Worm (Caenorhabditis elegans) whole organism, young adult: ENCODE measurements around the gene R02D5.3.
A peak's percentile ranks its signal among the peaks of the same experiment; 100 is the strongest.

Experiments
- B0019.2 ChIP-seq: fragments of 200-800 bp; sonication (Bioruptor generic); conservative IDR thresholded peaks from 2 replicates; pipeline ENCODE4 v1.3.6; 2022; ENCODE audit warnings: missing genetic modification reagents, missing genetic modification characterization, missing compliant biosample characterization
- C17E4.6 ChIP-seq: fragments of 200-800 bp; sonication (Bioruptor generic); IDR thresholded peaks from 2 replicates; pipeline ENCODE4 v1.3.6; 2022; ENCODE audit warnings: missing genetic modification reagents, missing genetic modification characterization, missing compliant biosample characterization
- F10E7.11 ChIP-seq: sonication (generic microtip); optimal IDR thresholded peaks from 2 replicates; lab custom pipeline; 2017; ENCODE audit warnings: mild to moderate bottlenecking, missing genetic modification characterization, moderate library complexity, missing compliant biosample characterization
- F37B4.10 ChIP-seq: fragments of 200-800 bp; sonication (Bioruptor generic); IDR thresholded peaks from 2 replicates; pipeline ENCODE4 v1.3.6; 2022; ENCODE audit warnings: missing genetic modification characterization, missing compliant biosample characterization
- F39B2.1 ChIP-seq: fragments of 200-800 bp; sonication (Bioruptor generic); IDR thresholded peaks from 2 replicates; pipeline ENCODE4 v1.3.6; 2022; ENCODE audit warnings: missing genetic modification reagents, missing genetic modification characterization, missing compliant biosample characterization
- F52B5.7 ChIP-seq: sonication (generic microtip); optimal IDR thresholded peaks from 2 replicates; lab custom pipeline; 2016; ENCODE audit warnings: mild to moderate bottlenecking, missing genetic modification characterization, missing compliant biosample characterization
- K11D2.4 ChIP-seq: fragments of 200-800 bp; sonication (Bioruptor generic); IDR thresholded peaks from 2 replicates; pipeline ENCODE4 v1.3.6; 2022; ENCODE audit warnings: missing genetic modification reagents, missing genetic modification characterization, missing compliant biosample characterization
- Y53F4B.3 ChIP-seq: fragments of 200-800 bp; sonication (Bioruptor generic); IDR thresholded peaks from 2 replicates; pipeline ENCODE4 v1.3.6; 2022; ENCODE audit warnings: missing genetic modification reagents, missing genetic modification characterization, missing compliant biosample characterization
- Y56A3A.18 ChIP-seq: fragments of 200-800 bp; sonication (Bioruptor generic); IDR thresholded peaks from 2 replicates; pipeline ENCODE4 v1.3.6; 2022; ENCODE audit warnings: missing genetic modification reagents, missing genetic modification characterization, missing compliant biosample characterization
- Y95B8A.8 ChIP-seq: fragments of 200-800 bp; sonication (Bioruptor generic); IDR thresholded peaks from 2 replicates; pipeline ENCODE4 v1.3.6; 2022; ENCODE audit warnings: missing genetic modification reagents, missing genetic modification characterization, missing compliant biosample characterization
- ZK185.1 ChIP-seq: sonication (generic microtip); optimal IDR thresholded peaks from 2 replicates; lab custom pipeline; 2016; ENCODE audit warnings: mild to moderate bottlenecking, missing genetic modification characterization, missing compliant biosample characterization; ENCODE audit not compliant: poor library complexity, severe bottlenecking
- akir-1 ChIP-seq: fragments of 200-800 bp; sonication (Bioruptor generic); optimal IDR thresholded peaks from 2 replicates; lab custom pipeline; 2018; ENCODE audit warnings: mild to moderate bottlenecking, missing genetic modification characterization, moderate library complexity, missing compliant biosample characterization
- aptf-3 ChIP-seq: fragments of 200-800 bp; sonication (Bioruptor generic); IDR thresholded peaks from 2 replicates; pipeline ENCODE4 v1.3.6; 2022; ENCODE audit warnings: missing genetic modification characterization, missing compliant biosample characterization
- atf-7 ChIP-seq: sonication (generic microtip); optimal IDR thresholded peaks from 2 replicates; lab custom pipeline; 2017; ENCODE audit warnings: mild to moderate bottlenecking, missing genetic modification characterization, missing compliant biosample characterization
- attf-6 ChIP-seq: fragments of 200-800 bp; sonication (Bioruptor generic); IDR thresholded peaks from 2 replicates; pipeline ENCODE4 v1.3.6; 2022; ENCODE audit warnings: missing genetic modification reagents, missing genetic modification characterization, missing compliant biosample characterization
- ccch-3 ChIP-seq: fragments of 200-800 bp; sonication (Bioruptor generic); optimal IDR thresholded peaks from 2 replicates; lab custom pipeline; 2018; ENCODE audit warnings: mild to moderate bottlenecking, missing genetic modification characterization, missing compliant biosample characterization
- cebp-2 ChIP-seq: fragments of 200-800 bp; sonication (Bioruptor generic); IDR thresholded peaks from 2 replicates; pipeline ENCODE4 v1.3.6; 2022; ENCODE audit warnings: missing genetic modification characterization, missing compliant biosample characterization
- ceh-40 ChIP-seq: fragments of 200-800 bp; sonication (Bioruptor generic); IDR thresholded peaks from 2 replicates; pipeline ENCODE4 v1.3.6; 2022; ENCODE audit warnings: missing genetic modification characterization, missing compliant biosample characterization
- ceh-58 ChIP-seq: fragments of 200-800 bp; sonication (Bioruptor generic); IDR thresholded peaks from 2 replicates; pipeline ENCODE4 v1.3.6; 2022; ENCODE audit warnings: missing genetic modification characterization, missing compliant biosample characterization
- dox-1 ChIP-seq: fragments of 200-800 bp; sonication (Bioruptor generic); IDR thresholded peaks from 2 replicates; pipeline ENCODE4 v1.3.6; 2022; ENCODE audit warnings: missing genetic modification reagents, missing genetic modification characterization, missing compliant biosample characterization
- efl-1 ChIP-seq: fragments of 150-350 bp; optimal IDR thresholded peaks from 2 replicates; lab custom pipeline; 2014; ENCODE audit warnings: missing biosample characterization, missing genetic modification reagents, missing genetic modification characterization
- egl-18 ChIP-seq: fragments of 200-800 bp; sonication (Bioruptor generic); IDR thresholded peaks from 2 replicates; pipeline ENCODE4 v1.3.6; 2022; ENCODE audit warnings: missing genetic modification reagents, missing genetic modification characterization, missing compliant biosample characterization
- fkh-3 ChIP-seq: sonication (generic microtip); optimal IDR thresholded peaks from 2 replicates; lab custom pipeline; 2016; ENCODE audit warnings: mild to moderate bottlenecking, missing genetic modification characterization, missing compliant biosample characterization
- gei-17 ChIP-seq: fragments of 200-800 bp; sonication (Bioruptor generic); optimal IDR thresholded peaks from 2 replicates; lab custom pipeline; 2018; ENCODE audit warnings: mild to moderate bottlenecking, missing genetic modification characterization, missing compliant biosample characterization
- him-1 ChIP-seq: sonication (generic microtip); optimal IDR thresholded peaks from 2 replicates; lab custom pipeline; 2016; ENCODE audit warnings: missing genotype, missing genetic modification reagents, missing genetic modification characterization, missing compliant biosample characterization
- hrde-1 ChIP-seq: sonication (generic microtip); optimal IDR thresholded peaks from 2 replicates; lab custom pipeline; 2016; ENCODE audit warnings: missing genetic modification characterization, mild to moderate bottlenecking, missing compliant biosample characterization, moderate library complexity, missing genotype, missing genetic modification reagents, borderline replicate concordance
- lir-1 ChIP-seq: fragments of 200-800 bp; sonication (Bioruptor generic); conservative IDR thresholded peaks from 2 replicates; pipeline ENCODE4 v1.3.6; 2022; ENCODE audit warnings: missing genetic modification reagents, missing genetic modification characterization, missing compliant biosample characterization
- madf-10 ChIP-seq: sonication (generic microtip); optimal IDR thresholded peaks from 2 replicates; lab custom pipeline; 2016; ENCODE audit warnings: mild to moderate bottlenecking, missing genetic modification characterization, missing compliant biosample characterization
- mel-28 ChIP-seq: sonication (generic microtip); optimal IDR thresholded peaks from 2 replicates; lab custom pipeline; 2016; ENCODE audit warnings: borderline replicate concordance, mild to moderate bottlenecking, missing genetic modification characterization, missing compliant biosample characterization
- mes-4 ChIP-seq: sonication (generic microtip); optimal IDR thresholded peaks from 2 replicates; lab custom pipeline; 2016; ENCODE audit warnings: missing genotype, missing genetic modification characterization, missing compliant biosample characterization
- nfya-1 ChIP-seq: sonication (generic microtip); optimal IDR thresholded peaks from 2 replicates; lab custom pipeline; 2017; ENCODE audit warnings: antibody characterized with exemption, missing compliant biosample characterization, missing genetic modification characterization, borderline replicate concordance; ENCODE audit not compliant: insufficient read depth
- nfyb-1 ChIP-seq: fragments of 200-800 bp; sonication (Bioruptor generic); IDR thresholded peaks from 2 replicates; pipeline ENCODE4 v1.3.6; 2022; ENCODE audit warnings: missing genetic modification reagents, missing genetic modification characterization, missing compliant biosample characterization
- nhr-80 ChIP-seq: sonication (generic microtip); optimal IDR thresholded peaks from 2 replicates; lab custom pipeline; 2016; ENCODE audit warnings: missing genetic modification characterization, missing compliant biosample characterization
- rec-8 ChIP-seq, 2 experiments: sonication (generic microtip); optimal IDR thresholded peaks; 2 replicates each; lab custom pipeline; 2016; ENCODE audit warnings: mild to moderate bottlenecking in 2 of 2, missing genetic modification characterization in 2 of 2, missing genetic modification reagents in 2 of 2, missing genotype in 2 of 2, missing biosample characterization in 1 of 2, missing compliant biosample characterization in 1 of 2, moderate library complexity in 1 of 2
- snpc-1.3 ChIP-seq: sonication (generic microtip); optimal IDR thresholded peaks from 2 replicates; lab custom pipeline; 2017; ENCODE audit warnings: missing genetic modification characterization, mild to moderate bottlenecking, missing compliant biosample characterization, antibody characterized with exemption, moderate library complexity, missing genotype, missing genetic modification reagents; ENCODE audit not compliant: insufficient read depth
- snpc-3.4 ChIP-seq: sonication (generic microtip); optimal IDR thresholded peaks from 2 replicates; lab custom pipeline; 2017; ENCODE audit warnings: missing genetic modification characterization, mild to moderate bottlenecking, missing compliant biosample characterization, antibody characterized with exemption, moderate library complexity, missing genotype, missing genetic modification reagents
- snpc-4 ChIP-seq, 5 experiments: fragments of 150-350 bp in 1 of 5; sonication (generic microtip) in 4 of 5; optimal IDR thresholded peaks; 2 replicates each; lab custom pipeline; 2014 to 2018; ENCODE audit warnings: missing genetic modification characterization in 5 of 5, missing biosample characterization in 3 of 5, antibody characterized with exemption in 2 of 5, mild to moderate bottlenecking in 2 of 5, missing compliant biosample characterization in 2 of 5, missing genotype in 2 of 5, moderate library complexity in 2 of 5, missing genetic modification reagents in 1 of 5
- somi-1 ChIP-seq: fragments of 200-800 bp; sonication (Bioruptor generic); optimal IDR thresholded peaks from 2 replicates; lab custom pipeline; 2018; ENCODE audit warnings: mild to moderate bottlenecking, missing genetic modification characterization, missing compliant biosample characterization
- tbx-9 ChIP-seq: sonication (generic microtip); optimal IDR thresholded peaks from 2 replicates; lab custom pipeline; 2016; ENCODE audit warnings: borderline replicate concordance, missing genetic modification characterization, inconsistent platforms, missing compliant biosample characterization
- tlf-1 ChIP-seq: fragments of 200-800 bp; sonication (Bioruptor generic); optimal IDR thresholded peaks from 2 replicates; lab custom pipeline; 2018; ENCODE audit warnings: mild to moderate bottlenecking, missing genetic modification characterization, missing compliant biosample characterization
- unc-130 ChIP-seq: sonication (generic microtip); optimal IDR thresholded peaks from 2 replicates; lab custom pipeline; 2016; ENCODE audit warnings: missing genetic modification reagents, missing genetic modification characterization, missing compliant biosample characterization
- unc-62 ChIP-seq: fragments of 150-350 bp; optimal IDR thresholded peaks from 2 replicates; lab custom pipeline; 2014; ENCODE audit warnings: missing biosample characterization, missing genetic modification reagents, missing genetic modification characterization
- ztf-25 ChIP-seq: fragments of 200-800 bp; sonication (Bioruptor generic); IDR thresholded peaks from 2 replicates; pipeline ENCODE4 v1.3.6; 2022; ENCODE audit warnings: missing genetic modification reagents, missing genetic modification characterization, missing compliant biosample characterization
- ztf-28 ChIP-seq: fragments of 200-800 bp; sonication (Bioruptor generic); IDR thresholded peaks from 2 replicates; pipeline ENCODE4 v1.3.6; 2022; ENCODE audit warnings: missing genetic modification reagents, missing genetic modification characterization, missing compliant biosample characterization
- ztf-3 ChIP-seq: fragments of 200-800 bp; sonication (Bioruptor generic); optimal IDR thresholded peaks from 2 replicates; lab custom pipeline; 2018; ENCODE audit warnings: mild to moderate bottlenecking, missing genetic modification characterization, missing compliant biosample characterization

Gene R02D5.3

DNA sequence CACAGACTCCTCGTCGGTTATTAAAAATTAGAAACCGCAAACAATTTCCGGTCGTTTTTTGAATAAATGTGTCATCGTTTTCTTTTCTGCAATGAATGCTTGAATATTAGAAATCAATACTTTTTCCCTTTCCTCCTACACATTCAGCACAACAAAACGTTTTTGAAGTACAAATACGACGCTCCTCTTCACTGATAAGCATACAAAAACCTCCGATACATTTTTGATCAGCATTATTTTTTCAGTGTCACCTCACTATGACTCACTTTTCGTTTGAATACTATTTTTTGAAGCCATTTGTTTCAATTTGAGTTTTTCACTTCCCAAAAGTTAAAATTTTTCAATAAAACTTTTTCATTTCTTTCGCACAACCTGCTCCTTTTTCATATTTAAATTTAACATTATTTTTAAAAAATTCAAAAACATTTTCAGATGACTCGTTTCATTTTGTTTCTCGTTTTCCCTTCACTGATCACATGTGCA is at the start of gene R02D5.3:
Gene R02D5.3 (plus strand): TSS at position 433 of the 483 bp plus-strand sequence.
- TF ChIP-seq nhr-80 (tag; lab: Kevin White, UChicago) = peak; percentile 58
- no peak for TF ChIP-seq mes-4

DNA sequence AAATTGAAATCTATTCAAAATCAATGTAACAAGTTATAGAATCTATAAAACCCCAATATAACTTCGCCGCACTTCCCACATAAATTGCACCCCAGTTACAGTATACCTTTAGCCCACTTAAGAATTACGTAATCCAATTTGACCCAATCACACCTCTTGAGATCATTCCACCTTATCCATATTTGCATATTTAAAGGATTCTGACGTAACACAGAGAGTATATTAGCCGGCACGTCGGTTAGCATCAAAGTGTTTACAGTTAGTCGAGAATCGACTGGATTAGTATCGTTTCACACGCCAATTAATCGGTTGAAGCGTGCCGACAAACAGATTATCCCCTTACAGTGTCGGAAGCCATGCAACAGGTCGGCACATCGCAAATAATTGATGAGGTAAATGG is 49.4 kb upstream of the R02D5.3 start:
- TF ChIP-seq tlf-1 (GFP tag; lab: Kevin White, UChicago) (no peak), hrde-1 (no peak), ztf-3 (no peak), Y53F4B.3 (GFP tag; lab: Robert Waterston, UW) (no peak), aptf-3 (GFP tag; lab: Robert Waterston, UW) (no peak), C17E4.6 (GFP tag; lab: Robert Waterston, UW) (no peak), unc-130 (no peak), ceh-58 (GFP tag; lab: Robert Waterston, UW) (no peak), egl-18 (GFP tag; lab: Robert Waterston, UW) (no peak), him-1 (no peak), rec-8 (tag; optimal IDR thresholded peaks at IDR 0.05; lab: Kevin White, UChicago) (no peak), Y56A3A.18 (no peak), ztf-25 (no peak), B0019.2 (no peak), snpc-3.4 (no peak), cebp-2 (no peak), unc-62 (GFP tag; lab: Kevin White, UChicago) (no peak), nhr-80 (tag; lab: Kevin White, UChicago) (no peak), nfya-1 (tag; lab: Kevin White, UChicago) (no peak)

DNA sequence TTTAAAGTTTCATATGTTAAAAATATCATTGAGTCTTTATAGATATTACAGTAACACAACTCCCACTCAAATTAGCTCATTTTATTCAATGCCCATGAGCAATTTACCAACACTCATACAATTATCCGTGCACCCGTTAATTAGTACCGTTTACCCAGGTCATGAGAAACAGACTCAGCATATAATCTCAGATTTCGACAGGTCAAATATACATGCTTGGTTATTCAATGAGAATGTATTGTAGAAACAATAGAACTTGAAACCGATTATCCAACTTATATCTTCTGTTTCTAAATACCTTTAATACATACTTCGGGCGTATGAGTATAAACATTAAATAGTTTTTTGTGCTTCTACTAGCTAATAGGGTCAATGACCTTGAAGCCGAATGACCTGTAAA is 46.8 kb upstream of the R02D5.3 start:
- TF ChIP-seq K11D2.4 (no peak), mel-28 (tag; lab: Kevin White, UChicago) (no peak), hrde-1 (no peak), attf-6 (GFP tag; lab: Robert Waterston, UW) (no peak), atf-7 (tag; lab: Kevin White, UChicago) (no peak), F37B4.10 (no peak), gei-17 (GFP tag; lab: Kevin White, UChicago) (no peak), F39B2.1 (GFP tag; lab: Robert Waterston, UW) (no peak), somi-1 (GFP tag; lab: Kevin White, UChicago) (no peak), nfyb-1 (GFP tag; lab: Robert Waterston, UW) (no peak), akir-1 (GFP tag; lab: Kevin White, UChicago) (no peak), nhr-80 (tag; lab: Kevin White, UChicago) (no peak), fkh-3 (tag; lab: Kevin White, UChicago) (no peak), snpc-1.3 (no peak), ZK185.1 (tag; lab: Kevin White, UChicago) (no peak)

DNA sequence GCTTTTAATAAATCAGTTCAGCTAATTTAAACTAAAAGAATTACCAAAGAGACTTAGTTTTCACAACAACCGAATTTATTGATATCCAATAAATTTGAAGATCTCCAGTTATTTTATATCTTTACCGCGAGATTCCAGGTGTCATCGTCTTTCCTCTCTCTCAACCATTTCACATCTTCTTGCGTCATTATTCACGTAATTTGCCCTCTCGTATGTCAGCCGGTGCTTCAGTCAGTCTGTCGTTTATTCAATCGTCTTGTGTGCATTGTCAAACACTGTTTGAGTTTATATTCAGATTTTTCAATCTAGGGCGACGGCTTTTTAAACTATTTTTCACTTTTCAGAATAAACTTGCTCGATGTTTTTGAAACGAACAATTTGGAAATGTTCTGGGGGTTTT is 45.6 kb upstream of the R02D5.3 start:
- no peak for TF ChIP-seq attf-6 (GFP tag; lab: Robert Waterston, UW)
- no peak for TF ChIP-seq Y95B8A.8 (GFP tag; lab: Robert Waterston, UW)
- TF ChIP-seq Y53F4B.3 (GFP tag; lab: Robert Waterston, UW) = no peak
- TF ChIP-seq madf-10 (tag; lab: Kevin White, UChicago) = no peak
- TF ChIP-seq somi-1 (GFP tag; lab: Kevin White, UChicago) = no peak
- TF ChIP-seq dox-1 (GFP tag; lab: Robert Waterston, UW) = no peak
- no peak for TF ChIP-seq tbx-9
- no peak for TF ChIP-seq F52B5.7
- no peak for TF ChIP-seq F10E7.11 (tag; lab: Kevin White, UChicago)
- TF ChIP-seq ccch-3 (GFP tag; lab: Kevin White, UChicago) = no peak
- no peak for TF ChIP-seq efl-1 (GFP tag; lab: Kevin White, UChicago)
- TF ChIP-seq ztf-28 (GFP tag; lab: Robert Waterston, UW) = no peak
- no peak for TF ChIP-seq snpc-4 (GFP tag; optimal IDR thresholded peaks at IDR 0.05; lab: Kevin White, UChicago)
- no peak for TF ChIP-seq snpc-4 (tag; optimal IDR thresholded peaks at IDR 0.05; lab: Kevin White, UChicago)
- no peak for TF ChIP-seq ceh-40
- no peak for TF ChIP-seq lir-1 (GFP tag; lab: Robert Waterston, UW)
- no peak for TF ChIP-seq him-1
- no peak for TF ChIP-seq nfyb-1 (GFP tag; lab: Robert Waterston, UW)
